Worm (Caenorhabditis elegans) whole organism, late embryonic: Measurements from ENCODE around the gene mtx-2.

Experiments
- ceh-6 ChIP-seq: fragments of 200-800 bp; sonication (Bioruptor generic); optimal IDR thresholded peaks from 2 replicates; lab custom pipeline; 2018; ENCODE audit warnings: mild to moderate bottlenecking, missing genetic modification characterization, missing compliant biosample characterization
- nhr-11 ChIP-seq: fragments of 150-350 bp; optimal IDR thresholded peaks from 2 replicates; lab custom pipeline; 2014; ENCODE audit warnings: missing biosample characterization, missing genetic modification characterization
- pqm-1 ChIP-seq: sonication (generic microtip); optimal IDR thresholded peaks from 2 replicates; lab custom pipeline; 2016; ENCODE audit warnings: missing genetic modification characterization, missing compliant biosample characterization
- ztf-16 ChIP-seq: sonication (generic microtip); optimal IDR thresholded peaks from 2 replicates; lab custom pipeline; 2017; ENCODE audit warnings: missing genetic modification characterization, missing compliant biosample characterization

DNA sequence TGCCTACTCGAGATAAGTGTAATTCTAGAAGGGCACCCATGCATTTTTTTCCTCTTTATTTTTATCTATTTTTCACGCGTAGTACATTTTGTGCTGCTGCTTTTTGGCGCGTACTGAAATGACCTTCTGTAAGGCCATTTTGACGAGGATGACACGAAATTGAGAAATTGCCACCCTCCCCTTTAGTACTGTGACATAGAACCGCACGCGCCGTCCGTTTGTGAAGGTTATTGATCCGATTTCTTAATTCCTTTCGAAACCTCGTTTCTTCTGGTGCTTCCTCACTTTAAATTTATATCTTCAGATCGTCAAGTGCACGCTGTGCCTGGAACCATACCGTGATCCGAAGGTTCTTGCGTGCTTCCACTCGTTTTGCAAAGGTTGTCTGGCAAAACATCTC, 32.3 kb downstream of the mtx-2 start:
- no peak for TF ChIP-seq ceh-6 (GFP tag; lab: Kevin White, UChicago)
- no peak for TF ChIP-seq pqm-1 (tag; lab: Kevin White, UChicago)
- no peak for TF ChIP-seq ztf-16 (tag; lab: Kevin White, UChicago)
- no peak for TF ChIP-seq nhr-11 (tag; lab: Kevin White, UChicago)
